Worm (Caenorhabditis elegans) whole organism, mixed stage, embryonic: Measurements from ENCODE around the gene capa-1.

Source experiments
- M03D4.4 ChIP-seq: sonication (generic microtip); optimal IDR thresholded peaks from 2 replicates; lab custom pipeline; 2017; ENCODE audit warnings: mild to moderate bottlenecking, missing genetic modification characterization, missing compliant biosample characterization
- snpc-4 ChIP-seq: fragments of 150-350 bp; optimal IDR thresholded peaks from 2 replicates; lab custom pipeline; 2014; ENCODE audit warnings: missing biosample characterization, missing genetic modification characterization
- sptf-1 ChIP-seq: sonication (generic microtip); optimal IDR thresholded peaks from 2 replicates; lab custom pipeline; 2017; ENCODE audit warnings: mild to moderate bottlenecking, missing genetic modification characterization, moderate library complexity, missing compliant biosample characterization
- ztf-11 ChIP-seq: fragments of 150-350 bp; optimal IDR thresholded peaks from 2 replicates; lab custom pipeline; 2014; ENCODE audit warnings: missing biosample characterization, missing genetic modification characterization

DNA sequence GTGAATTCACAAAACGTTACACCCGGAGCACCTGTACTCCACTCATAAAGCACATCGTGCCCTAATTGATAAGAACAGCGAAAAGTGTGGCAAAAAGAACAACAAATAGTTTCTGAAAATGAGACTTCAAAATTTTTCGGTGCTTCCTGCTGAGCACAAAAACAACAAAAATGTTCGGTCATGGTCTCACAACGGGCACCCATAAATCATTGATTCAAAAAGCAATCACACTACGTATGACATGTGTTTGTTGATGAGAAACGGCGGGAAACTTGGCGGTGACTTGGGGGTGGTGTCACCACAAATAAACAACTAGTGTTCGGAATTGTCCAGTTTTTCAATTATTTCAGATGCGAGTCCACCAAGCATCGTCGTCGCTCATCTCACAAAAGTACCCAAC lies 41.7 kb downstream of the capa-1 start:
- TF ChIP-seq sptf-1 (no peak), ztf-11 (tag; lab: Kevin White, UChicago) (no peak), snpc-4 (tag; lab: Kevin White, UChicago) (no peak), M03D4.4 (no peak)
